Fruit fly (Drosophila melanogaster): ENCODE data around the gene sev.

sev gene

dm6 chrX:11108148-11108844 is 22.2 kb upstream of the sev start, which contains the start of gene Hsp60A (continued):
- peak; percentile 34; the same call in 1 of the 3 replicates for TF ChIP-seq B-H1 (GFP tag; IDR thresholded peaks at IDR 0.05)
- no peak for TF ChIP-seq yki (optimal IDR thresholded peaks at IDR 0.05)
- no peak for TF ChIP-seq CG12071 (GFP tag; optimal IDR thresholded peaks at IDR 0.05)
- no peak for TF ChIP-seq CG7372 (GFP tag; IDR thresholded peaks at IDR 0.05)
- peak; percentile 41 for TF ChIP-seq MBD-R2 (GFP tag; IDR thresholded peaks at IDR 0.05)
- TF ChIP-seq CG9215 (GFP tag; IDR thresholded peaks at IDR 0.05) = 0 out of 2 replicates have a peak, but pooled peaks have one; percentile 25
- no peak for TF ChIP-seq CG3838 (GFP tag; optimal IDR thresholded peaks at IDR 0.05)
- no peak for TF ChIP-seq sima (GFP tag; optimal IDR thresholded peaks at IDR 0.05)
- peak; percentile 73 for TF ChIP-seq Sry-δ (GFP tag; optimal IDR thresholded peaks at IDR 0.05)
- peak; percentile 58; the same call in 1 of the 2 replicates for TF ChIP-seq slbo (GFP tag; IDR thresholded peaks at IDR 0.05)
- TF ChIP-seq Mrtf (GFP tag; IDR thresholded peaks at IDR 0.05) = no peak
- no peak for TF ChIP-seq nau (GFP tag; optimal IDR thresholded peaks at IDR 0.05)
- peak; percentile 91 for TF ChIP-seq Dll (GFP tag; IDR thresholded peaks at IDR 0.05; ENCODE audit: partially characterized antibody)
- TF ChIP-seq Dip3 (GFP tag; optimal IDR thresholded peaks at IDR 0.05) = peak; percentile 16
- peak; percentile 69 for TF ChIP-seq Med (GFP tag)
- peak; percentile 97 for TF ChIP-seq wek (GFP tag; optimal IDR thresholded peaks at IDR 0.05)
- no peak for TF ChIP-seq CG5180 (GFP tag; optimal IDR thresholded peaks at IDR 0.05)
- no peak for TF ChIP-seq fru (optimal IDR thresholded peaks at IDR 0.05)
- TF ChIP-seq CG14014 (GFP tag; IDR thresholded peaks at IDR 0.05) = 0 out of 2 replicates have a peak, but pooled peaks have one; percentile 27
- peak; percentile 74 for TF ChIP-seq CG12391 (tag; optimal IDR thresholded peaks at IDR 0.05)
- no peak for TF ChIP-seq sc (optimal IDR thresholded peaks at IDR 0.05)
- TF ChIP-seq sc (GFP tag; optimal IDR thresholded peaks at IDR 0.05) = no peak
- peak; percentile 98 for TF ChIP-seq CG11560 (tag; IDR thresholded peaks at IDR 0.05)
- TF ChIP-seq CG4854 (GFP tag; optimal IDR thresholded peaks at IDR 0.05) = peak; percentile 8
- TF ChIP-seq Awh (GFP tag; IDR thresholded peaks at IDR 0.05) = no peak
- no peak for TF ChIP-seq CG5245 (GFP tag; optimal IDR thresholded peaks at IDR 0.05)
- peak; percentile 53 for TF ChIP-seq Blimp-1 (GFP tag; optimal IDR thresholded peaks at IDR 0.05)
- TF ChIP-seq toy (GFP tag; IDR thresholded peaks at IDR 0.05) = no peak
- TF ChIP-seq fd96Cb (tag; optimal IDR thresholded peaks at IDR 0.05) = peak; percentile 39
- TF ChIP-seq dysf (GFP tag; IDR thresholded peaks at IDR 0.05) = no peak; the same call in 2 of the 3 replicates
- no peak for TF ChIP-seq ro (GFP tag; IDR thresholded peaks at IDR 0.05)
- TF ChIP-seq slp2 (GFP tag; optimal IDR thresholded peaks at IDR 0.05) = no peak
- TF ChIP-seq D (optimal IDR thresholded peaks at IDR 0.05) = no peak
- no peak for TF ChIP-seq D (GFP tag; optimal IDR thresholded peaks at IDR 0.05)
- TF ChIP-seq CG10543 (GFP tag; optimal IDR thresholded peaks at IDR 0.05) = no peak
- TF ChIP-seq br (optimal IDR thresholded peaks at IDR 0.05) = no peak
- TF ChIP-seq CG8359 (GFP tag; optimal IDR thresholded peaks at IDR 0.05; ENCODE audit: borderline replicate concordance) = no peak
- peak; percentile 82 for TF ChIP-seq row (GFP tag; IDR thresholded peaks at IDR 0.05)
- TF ChIP-seq lab (GFP tag; optimal IDR thresholded peaks at IDR 0.05) = peak; percentile 69
- no peak for TF ChIP-seq CG6175 (GFP tag; IDR thresholded peaks at IDR 0.05)
- TF ChIP-seq CG1024 (GFP tag; IDR thresholded peaks at IDR 0.05) = no peak
- no peak for TF ChIP-seq Poxn (GFP tag; IDR thresholded peaks at IDR 0.05)
- TF ChIP-seq az2 (GFP tag; optimal IDR thresholded peaks at IDR 0.05) = peak; percentile 54
- no peak for TF ChIP-seq fd3F (GFP tag; optimal IDR thresholded peaks at IDR 0.05)
- TF ChIP-seq p53 (GFP tag; optimal IDR thresholded peaks at IDR 0.05) = no peak
- TF ChIP-seq CG10267 (tag; optimal IDR thresholded peaks at IDR 0.05) = peak; percentile 58
- TF ChIP-seq unc-4 (GFP tag; IDR thresholded peaks at IDR 0.05; ENCODE audit: partially characterized antibody) = peak; percentile 84
- TF ChIP-seq CG34422 (GFP tag; IDR thresholded peaks at IDR 0.05) = 0 out of 3 replicates have a peak, but pooled peaks have one; percentile 14
- TF ChIP-seq dm (GFP tag; optimal IDR thresholded peaks at IDR 0.05) = no peak
- TF ChIP-seq CG1832 (GFP tag; optimal IDR thresholded peaks at IDR 0.05) = no peak
- TF ChIP-seq Xbp1 (GFP tag; optimal IDR thresholded peaks at IDR 0.05) = peak; percentile 59
- TF ChIP-seq Hand (GFP tag; optimal IDR thresholded peaks at IDR 0.05) = no peak
